Fruit fly (Drosophila melanogaster) whole organism, embryonic: ENCODE data around the gene CG44088.
A peak's percentile ranks its signal among the peaks of the same experiment; 100 is the strongest.

ENCODE experiments used
- BEAF-32 ChIP-seq: fragments of 200-800 bp; sonication (Bioruptor generic); optimal IDR thresholded peaks from 3 replicates; lab custom pipeline; 2017; ENCODE audit warnings: missing biosample characterization, missing genetic modification characterization, mild to moderate bottlenecking, moderate library complexity, missing genetic modification reagents
- Bgb ChIP-seq: fragments of 200-800 bp; sonication (Bioruptor generic); IDR thresholded peaks from 2 replicates; pipeline ENCODE4 v1.3.6; 2022; ENCODE audit warnings: missing biosample characterization, missing genetic modification characterization; ENCODE audit not compliant: partially characterized antibody
- CG10267 ChIP-seq: fragments of 200-800 bp; sonication (Bioruptor generic); optimal IDR thresholded peaks from 2 replicates; lab custom pipeline; 2018; ENCODE audit warnings: missing biosample characterization, mild to moderate bottlenecking, missing genetic modification characterization, moderate library complexity
- CG10321 ChIP-seq: fragments of 200-800 bp; sonication (Bioruptor generic); IDR thresholded peaks from 2 replicates; pipeline ENCODE4 v1.3.6; 2022; ENCODE audit warnings: missing biosample characterization, missing genetic modification characterization
- CG11560 ChIP-seq: fragments of 200-800 bp; sonication (Bioruptor generic); IDR thresholded peaks from 3 replicates; pipeline ENCODE4 v1.3.6; 2022; ENCODE audit warnings: missing biosample characterization, missing genetic modification characterization
- CG12659 ChIP-seq: fragments of 200-800 bp; sonication (Bioruptor generic); optimal IDR thresholded peaks from 3 replicates; lab custom pipeline; 2017; ENCODE audit warnings: mild to moderate bottlenecking, missing biosample characterization, missing genetic modification reagents, missing genetic modification characterization
- CG16813 ChIP-seq: fragments of 200-800 bp; sonication (Bioruptor generic); IDR thresholded peaks from 3 replicates; pipeline ENCODE4 v1.3.6; 2022; ENCODE audit warnings: missing biosample characterization, missing genetic modification characterization; ENCODE audit not compliant: partially characterized antibody
- CG18619 ChIP-seq: fragments of 200-800 bp; sonication (Bioruptor generic); optimal IDR thresholded peaks from 3 replicates; lab custom pipeline; 2017; ENCODE audit warnings: missing biosample characterization, mild to moderate bottlenecking, missing genetic modification characterization
- CG2116 ChIP-seq: fragments of 200-800 bp; sonication (Bioruptor generic); optimal IDR thresholded peaks from 3 replicates; lab custom pipeline; 2018; ENCODE audit warnings: missing biosample characterization, mild to moderate bottlenecking, missing genetic modification characterization
- CG2199 ChIP-seq: fragments of 200-800 bp; sonication (Bioruptor generic); IDR thresholded peaks from 3 replicates; pipeline ENCODE4 v1.3.6; 2022; ENCODE audit warnings: missing biosample characterization, missing genetic modification characterization
- CG3065 ChIP-seq: fragments of 200-800 bp; sonication (Bioruptor generic); optimal IDR thresholded peaks from 2 replicates; lab custom pipeline; 2016; ENCODE audit warnings: missing biosample characterization, missing genetic modification characterization
- CG3995 ChIP-seq: fragments of 200-800 bp; sonication (Bioruptor generic); optimal IDR thresholded peaks from 3 replicates; lab custom pipeline; 2016; ENCODE audit warnings: missing biosample characterization, missing genetic modification characterization
- CG42726 ChIP-seq: fragments of 200-800 bp; sonication (Bioruptor generic); IDR thresholded peaks from 2 replicates; pipeline ENCODE4 v1.3.6; 2022; ENCODE audit warnings: missing biosample characterization, missing genetic modification characterization; ENCODE audit not compliant: partially characterized antibody
- CG9215 ChIP-seq: fragments of 200-800 bp; sonication (Bioruptor generic); IDR thresholded peaks from 2 replicates; pipeline ENCODE4 v1.3.6; 2022; ENCODE audit warnings: missing biosample characterization, missing genetic modification characterization
- CTCF ChIP-seq: fragments of 200-800 bp; sonication (Bioruptor generic); optimal IDR thresholded peaks from 2 replicates; lab custom pipeline; 2017; ENCODE audit warnings: missing biosample characterization, mild to moderate bottlenecking, missing genetic modification characterization, moderate library complexity
- CrebB ChIP-seq: fragments of 200-800 bp; sonication (Bioruptor generic); optimal IDR thresholded peaks from 3 replicates; lab custom pipeline; 2018; ENCODE audit warnings: missing biosample characterization, mild to moderate bottlenecking, missing genetic modification characterization
- Dp ChIP-seq: fragments of 200-800 bp; sonication (Bioruptor generic); optimal IDR thresholded peaks from 2 replicates; lab custom pipeline; 2018; ENCODE audit warnings: missing biosample characterization, mild to moderate bottlenecking, missing genetic modification characterization, moderate library complexity
- E2f2 ChIP-seq: fragments of 200-800 bp; sonication (Bioruptor generic); IDR thresholded peaks from 2 replicates; pipeline ENCODE4 v1.3.6; 2022; ENCODE audit warnings: missing biosample characterization, missing genetic modification characterization
- Elba2 ChIP-seq: fragments of 200-800 bp; sonication (Bioruptor generic); optimal IDR thresholded peaks from 3 replicates; lab custom pipeline; 2016; ENCODE audit warnings: missing biosample characterization, missing genetic modification characterization
- Ets97D ChIP-seq: fragments of 200-800 bp; sonication (Bioruptor generic); optimal IDR thresholded peaks from 3 replicates; lab custom pipeline; 2016; ENCODE audit warnings: missing biosample characterization, missing genetic modification characterization
- Lhr ChIP-seq: fragments of 200-800 bp; sonication (Bioruptor generic); optimal IDR thresholded peaks from 3 replicates; lab custom pipeline; 2017; ENCODE audit warnings: mild to moderate bottlenecking, missing biosample characterization, missing genetic modification reagents, missing genetic modification characterization
- Med ChIP-seq: fragments of 200-800 bp; sonication (Bioruptor generic); peaks from one replicate; lab custom pipeline; 2016; ENCODE audit warnings: missing biosample characterization, missing genetic modification characterization, mild to moderate bottlenecking, inconsistent platforms, moderate library complexity
- Meics ChIP-seq: fragments of 200-800 bp; sonication (Bioruptor generic); optimal IDR thresholded peaks from 2 replicates; lab custom pipeline; 2017; ENCODE audit warnings: missing biosample characterization, mild to moderate bottlenecking, missing genetic modification characterization
- Myb ChIP-seq: fragments of 200-800 bp; sonication (Bioruptor generic); optimal IDR thresholded peaks from 2 replicates; lab custom pipeline; 2016; ENCODE audit warnings: missing biosample characterization, missing genetic modification characterization
- Pdp1 ChIP-seq, 2 experiments: fragments of 200-800 bp; sonication (Bioruptor generic); optimal IDR thresholded peaks; 3 replicates each; lab custom pipeline; 2016; ENCODE audit warnings: missing biosample characterization in 2 of 2, missing genetic modification characterization in 2 of 2, mild to moderate bottlenecking in 1 of 2, moderate library complexity in 1 of 2
- Scr ChIP-seq: fragments of 200-800 bp; sonication (Bioruptor generic); IDR thresholded peaks from 2 replicates; pipeline ENCODE4 v1.3.6; 2022; ENCODE audit warnings: missing biosample characterization, missing genetic modification characterization; ENCODE audit not compliant: partially characterized antibody
- Stat92E ChIP-seq, 3 experiments: fragments of >200 bp in 2 of 3; fragments of 200-800 bp in 1 of 3; sonication (Bioruptor generic) in 1 of 3; optimal IDR thresholded peaks; 2 replicates each; lab custom pipeline; 2017 to 2019; ENCODE audit warnings: missing biosample characterization in 3 of 3, missing genetic modification characterization in 3 of 3, mild to moderate bottlenecking in 1 of 3, moderate library complexity in 1 of 3
- Trl ChIP-seq, 3 experiments: fragments of >200 bp in 2 of 3; fragments of 200-800 bp in 1 of 3; sonication (Bioruptor generic) in 1 of 3; optimal IDR thresholded peaks; 2 replicates in 1 of 3; 3 replicates in 2 of 3; lab custom pipeline; 2016 to 2017; ENCODE audit warnings: missing biosample characterization in 1 of 3, missing genetic modification characterization in 1 of 3
- ac ChIP-seq: fragments of 200-800 bp; sonication (Bioruptor generic); optimal IDR thresholded peaks from 3 replicates; lab custom pipeline; 2017; ENCODE audit warnings: missing biosample characterization, mild to moderate bottlenecking, missing genetic modification characterization
- amos ChIP-seq: fragments of 200-800 bp; sonication (Bioruptor generic); IDR thresholded peaks from 2 replicates; pipeline ENCODE4 v1.3.6; 2022; ENCODE audit warnings: missing biosample characterization, missing genetic modification characterization; ENCODE audit not compliant: partially characterized antibody
- chn ChIP-seq: fragments of 200-800 bp; sonication (Bioruptor generic); optimal IDR thresholded peaks from 2 replicates; lab custom pipeline; 2016; ENCODE audit warnings: missing biosample characterization, missing genetic modification characterization
- crc ChIP-seq: fragments of 200-800 bp; sonication (Bioruptor generic); optimal IDR thresholded peaks from 2 replicates; lab custom pipeline; 2016; ENCODE audit warnings: missing biosample characterization, missing genetic modification characterization
- danr ChIP-seq: fragments of 200-800 bp; sonication (Bioruptor generic); IDR thresholded peaks from 2 replicates; pipeline ENCODE4 v1.3.6; 2022; ENCODE audit warnings: missing biosample characterization, missing genetic modification characterization
- knrl ChIP-seq: fragments of 200-800 bp; sonication (Bioruptor generic); IDR thresholded peaks from 3 replicates; pipeline ENCODE4 v1.3.6; 2022; ENCODE audit warnings: missing biosample characterization, missing genetic modification characterization; ENCODE audit not compliant: partially characterized antibody
- lov ChIP-seq, 2 experiments: fragments of 200-800 bp in 1 of 2; fragments of >200 bp in 1 of 2; sonication (Bioruptor generic) in 1 of 2; IDR thresholded peaks in 1 of 2; optimal IDR thresholded peaks in 1 of 2; 2 replicates in 1 of 2; 3 replicates in 1 of 2; pipeline versions ENCODE4 v1.3.6 to Lab custom; 2017 to 2022; ENCODE audit warnings: missing biosample characterization in 1 of 2, missing genetic modification characterization in 1 of 2
- nerfin-1 ChIP-seq: fragments of 200-800 bp; sonication (Bioruptor generic); optimal IDR thresholded peaks from 3 replicates; lab custom pipeline; 2019; ENCODE audit warnings: missing biosample characterization, mild to moderate bottlenecking, missing genetic modification characterization, moderate library complexity
- nerfin-2 ChIP-seq: fragments of 200-800 bp; sonication (Bioruptor generic); IDR thresholded peaks from 2 replicates; pipeline ENCODE4 v1.3.6; 2022; ENCODE audit warnings: missing biosample characterization, missing genetic modification characterization; ENCODE audit not compliant: partially characterized antibody
- onecut ChIP-seq: fragments of 200-800 bp; sonication (Bioruptor generic); IDR thresholded peaks from 2 replicates; pipeline ENCODE4 v1.3.6; 2022; ENCODE audit warnings: missing biosample characterization, missing genetic modification characterization
- pho ChIP-seq: fragments of 200-800 bp; sonication (Bioruptor generic); optimal IDR thresholded peaks from 2 replicates; lab custom pipeline; 2016; ENCODE audit warnings: missing biosample characterization, missing genetic modification characterization
- pzg ChIP-seq: fragments of 200-800 bp; sonication (Bioruptor generic); optimal IDR thresholded peaks from 3 replicates; lab custom pipeline; 2018; ENCODE audit warnings: missing biosample characterization, mild to moderate bottlenecking, missing genetic modification characterization, moderate library complexity
- sens ChIP-seq: fragments of 200-800 bp; sonication (Bioruptor generic); peaks from one replicate; lab custom pipeline; 2016; ENCODE audit warnings: missing biosample characterization, missing genetic modification characterization
- sna ChIP-seq: fragments of 200-800 bp; sonication (Bioruptor generic); IDR thresholded peaks from 2 replicates; pipeline ENCODE4 v1.3.6; 2022; ENCODE audit warnings: missing biosample characterization, missing genetic modification characterization; ENCODE audit not compliant: partially characterized antibody
- tio ChIP-seq: fragments of 200-800 bp; sonication (Bioruptor generic); optimal IDR thresholded peaks from 2 replicates; lab custom pipeline; 2017; ENCODE audit warnings: missing biosample characterization, missing genetic modification characterization, inconsistent platforms

Gene CG44088

dm6 chr3R:4761372-4761771 lies 13.5 kb downstream of the CG44088 start:
- TF ChIP-seq tio (GFP tag; lab: Kevin White, UChicago) = peak; percentile 6
- peak in 1 of 2 experiments; percentile 9 for TF ChIP-seq Pdp1 (GFP tag; optimal IDR thresholded peaks at IDR 0.05; lab: Kevin White, UChicago)
- no peak for TF ChIP-seq sna (GFP tag; lab: Robert Waterston, UW)

dm6 chr3R:4749735-4750134 lies 25.1 kb downstream of the CG44088 start, which contains the start of gene atms:
Gene atms (plus strand): TSS chr3R:4750035.
- TF ChIP-seq CG9215 (GFP tag; lab: Robert Waterston, UW) = peak; percentile 10; the same call in 1 of the 2 replicates
- TF ChIP-seq onecut (GFP tag; lab: Robert Waterston, UW) = peak; percentile 8; the same call in 1 of the 2 replicates
- TF ChIP-seq Elba2 (GFP tag; lab: Kevin White, UChicago) = peak; percentile 23
- no peak for TF ChIP-seq lov (optimal IDR thresholded peaks at IDR 0.05; lab: Kevin White, UChicago)
- TF ChIP-seq lov (GFP tag; IDR thresholded peaks at IDR 0.05; lab: Robert Waterston, UW) = no peak
- TF ChIP-seq sens (GFP tag; lab: Kevin White, UChicago) = peak; percentile 36
- peak in 1 of 3 experiments; percentile 8 for TF ChIP-seq Stat92E (GFP tag; optimal IDR thresholded peaks at IDR 0.05; lab: Kevin White, UChicago)
- no peak for TF ChIP-seq pho
- no peak for TF ChIP-seq CG10321
- no peak for TF ChIP-seq CrebB (tag; lab: Kevin White, UChicago)
- peak in 1 of 2 experiments; percentile 12 for TF ChIP-seq Trl (optimal IDR thresholded peaks at IDR 0.05; lab: Kevin White, UChicago)
- no peak for TF ChIP-seq Trl (GFP tag; optimal IDR thresholded peaks at IDR 0.05; lab: Kevin White, UChicago)
- TF ChIP-seq Med (GFP tag; lab: Kevin White, UChicago) = peak; percentile 38

- TF ChIP-seq chn (GFP tag; lab: Kevin White, UChicago) (no peak), Myb (peak; percentile 23), ac (GFP tag; lab: Kevin White, UChicago) (no peak), pzg (GFP tag; lab: Kevin White, UChicago) (peak; percentile 45), amos (peak; percentile 41), Bgb (GFP tag; lab: Robert Waterston, UW) (peak; percentile 56; the same call in 1 of the 2 replicates), knrl (peak; percentile 35; the same call in 1 of the 3 replicates), CG12659 (peak; percentile 28), CG11560 (tag; lab: Robert Waterston, UW) (no peak), CG18619 (GFP tag; lab: Kevin White, UChicago) (no peak), crc (GFP tag; lab: Kevin White, UChicago) (no peak), nerfin-1 (tag; lab: Kevin White, UChicago) (peak; percentile 3), CG16813 (GFP tag; lab: Robert Waterston, UW) (peak; percentile 30; the same call in 1 of the 3 replicates), CG2116 (peak; percentile 33), Med (GFP tag; lab: Kevin White, UChicago) (peak; percentile 79), CG3065 (GFP tag; lab: Kevin White, UChicago) (no peak), danr (GFP tag; lab: Robert Waterston, UW) (no peak), Pdp1 (GFP tag; optimal IDR thresholded peaks at IDR 0.05; lab: Kevin White, UChicago) (peak in 1 of 2 experiments; percentile 94), Meics (GFP tag; lab: Kevin White, UChicago) (peak; percentile 40), CG3995 (GFP tag; lab: Kevin White, UChicago) (peak; percentile 77), Ets97D (GFP tag; lab: Kevin White, UChicago) (peak; percentile 9), CG10267 (peak; percentile 47), E2f2 (peak; percentile 84), CG42726 (GFP tag; lab: Robert Waterston, UW) (0 out of 2 replicates have a peak, but pooled peaks have one; percentile 14), CTCF (GFP tag; lab: Kevin White, UChicago) (peak; percentile 81), nerfin-2 (no peak), CG2199 (GFP tag; lab: Robert Waterston, UW) (peak; percentile 88; the same call in 2 of the 3 replicates), Lhr (peak; percentile 35), Scr (GFP tag; lab: Robert Waterston, UW) (no peak), Dp (GFP tag; lab: Kevin White, UChicago) (peak; percentile 79), BEAF-32 (GFP tag; lab: Kevin White, UChicago) (peak; percentile 37)
Observed at dm6 chr3R:4748888-4749717, 25.8 kb downstream of the CG44088 start, which contains the start of gene tacc. Gene tacc (minus strand): TSS chr3R:4749056.
